Worm (Caenorhabditis elegans): ENCODE measurements around the gene T13C5.10.

DNA sequence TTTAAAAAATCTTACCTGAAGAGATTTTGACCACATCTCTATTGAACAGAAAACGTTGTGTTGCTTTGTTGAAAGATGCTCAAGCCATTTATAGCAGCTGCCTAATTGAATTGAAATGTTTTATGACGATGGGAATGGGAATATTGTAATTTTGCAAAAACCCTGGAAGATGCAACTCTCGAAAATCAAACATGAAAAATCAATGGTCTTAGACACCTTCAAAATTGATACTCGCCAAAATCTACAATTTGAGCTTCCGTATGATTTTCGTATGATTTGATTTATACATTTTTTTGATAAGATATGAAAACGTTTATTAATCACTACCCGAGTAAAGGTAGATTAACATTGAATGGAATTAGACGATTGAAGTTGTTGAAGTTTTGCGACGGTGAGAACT is 20.5 kb downstream of the T13C5.10 start, which contains the start of gene C14F11.7:
- TF ChIP-seq unc-62 (GFP tag; optimal IDR thresholded peaks at IDR 0.05) (no peak), unc-55 (GFP tag; optimal IDR thresholded peaks at IDR 0.05) (no peak), lin-11 (tag; optimal IDR thresholded peaks at IDR 0.05) (no peak), snpc-4 (tag; optimal IDR thresholded peaks at IDR 0.05) (no peak), ama-1 (optimal IDR thresholded peaks at IDR 0.05) (no peak)

Data from whole organism, L2 larva.